Worm (Caenorhabditis elegans): ENCODE results near the gene lin-46.

lin-46 gene

ce11 chrV:12992891-12993290, 24.2 kb downstream of the lin-46 start, which contains the start of the genes F15B9.11 and dsl-7:
F15B9.11 (minus strand) TSS chrV:12992895.
dsl-7 (plus strand) TSS chrV:12993150.
- TF ChIP-seq D1046.2 (GFP tag; IDR thresholded peaks at IDR 0.05) (no peak), lin-1 (GFP tag; IDR thresholded peaks at IDR 0.05) (no peak), egl-27 (tag; optimal IDR thresholded peaks at IDR 0.05) (no peak), mep-1 (tag; optimal IDR thresholded peaks at IDR 0.05) (no peak), nhr-237 (tag; optimal IDR thresholded peaks at IDR 0.05) (no peak), daf-16 (GFP tag; optimal IDR thresholded peaks at IDR 0.05) (no peak), daf-16 (tag; optimal IDR thresholded peaks at IDR 0.05) (no peak), Y48G9A.11 (GFP tag; IDR thresholded peaks at IDR 0.05) (no peak), unc-39 (tag; optimal IDR thresholded peaks at IDR 0.05) (no peak), nhr-111 (GFP tag; optimal IDR thresholded peaks at IDR 0.05) (no peak), Y5F2A.4 (GFP tag; optimal IDR thresholded peaks at IDR 0.05) (no peak)

DNA sequence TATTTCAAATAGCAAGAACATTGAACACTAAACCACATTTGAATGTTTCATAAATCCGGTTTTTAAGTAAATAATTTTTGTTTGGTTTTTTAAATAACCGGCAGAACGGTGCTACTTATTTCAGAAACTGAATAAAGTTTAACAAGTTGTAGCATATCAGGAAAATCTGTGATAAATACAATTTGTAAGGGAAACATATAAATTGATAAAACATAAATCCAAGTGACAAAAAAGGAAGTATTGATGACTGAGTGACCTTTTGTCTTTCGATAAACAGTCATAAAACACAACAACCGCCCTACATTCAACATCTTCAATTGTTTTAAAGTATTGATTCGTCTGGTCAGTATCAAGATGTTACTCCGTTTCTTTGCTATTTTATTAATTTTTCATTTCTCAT, 26.6 kb downstream of the lin-46 start, which contains the start of gene far-5:
Gene far-5 (plus strand): TSS at position 301 of the 400 bp plus-strand sequence.
- TF ChIP-seq dmd-6 (GFP tag; IDR thresholded peaks at IDR 0.05), result no peak
- TF ChIP-seq ama-1 (optimal IDR thresholded peaks at IDR 0.05), result no peak
- peak; percentile 48 for TF ChIP-seq aha-1 (tag)
- TF ChIP-seq Y75B8A.6 (GFP tag; IDR thresholded peaks at IDR 0.05), result no peak
- TF ChIP-seq nhr-28 (tag; optimal IDR thresholded peaks at IDR 0.05), result peak; percentile 3
- no peak for TF ChIP-seq daf-8 (GFP tag; IDR thresholded peaks at IDR 0.05)

ce11 chrV:12997422-12997821, 28.8 kb downstream of the lin-46 start, which contains the start of gene far-3:
far-3 (minus strand) TSS chrV:12997522.
- TF ChIP-seq set-16 (GFP tag; IDR thresholded peaks at IDR 0.05), result no peak
- TF ChIP-seq spr-1 (tag; optimal IDR thresholded peaks at IDR 0.05), result no peak
- no peak for TF ChIP-seq lsy-2 (tag; optimal IDR thresholded peaks at IDR 0.05)
- no peak for TF ChIP-seq fkh-10 (GFP tag; optimal IDR thresholded peaks at IDR 0.05)
- no peak for TF ChIP-seq ceh-32 (tag; optimal IDR thresholded peaks at IDR 0.05; ENCODE audit: poor library complexity)

DNA sequence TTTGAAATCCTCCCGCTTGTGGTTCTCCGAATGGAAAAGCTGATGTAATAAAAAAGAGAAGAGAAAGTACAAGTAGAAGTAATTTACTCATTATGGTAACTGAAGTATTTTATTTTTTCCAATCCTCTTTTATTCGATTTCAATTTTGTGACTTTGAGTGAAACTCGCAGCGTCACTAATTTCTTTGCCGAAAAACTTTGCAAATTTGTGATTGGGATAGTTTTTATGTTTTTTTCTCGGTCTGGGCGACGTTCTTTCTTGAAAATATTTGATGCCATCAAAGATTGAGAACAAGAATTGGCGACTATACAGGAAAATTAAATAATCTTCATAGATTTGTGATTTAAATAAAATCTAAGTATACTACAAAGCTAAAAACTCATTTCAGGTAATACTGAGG, 30.9 kb downstream of the lin-46 start, which contains the start of gene far-4:
Gene far-4 (minus strand): TSS at position 101 of the 400 bp plus-strand sequence.
- TF ChIP-seq lin-1 (GFP tag; IDR thresholded peaks at IDR 0.05), result no peak
- TF ChIP-seq mdl-1 (tag; optimal IDR thresholded peaks at IDR 0.05), result no peak

DNA sequence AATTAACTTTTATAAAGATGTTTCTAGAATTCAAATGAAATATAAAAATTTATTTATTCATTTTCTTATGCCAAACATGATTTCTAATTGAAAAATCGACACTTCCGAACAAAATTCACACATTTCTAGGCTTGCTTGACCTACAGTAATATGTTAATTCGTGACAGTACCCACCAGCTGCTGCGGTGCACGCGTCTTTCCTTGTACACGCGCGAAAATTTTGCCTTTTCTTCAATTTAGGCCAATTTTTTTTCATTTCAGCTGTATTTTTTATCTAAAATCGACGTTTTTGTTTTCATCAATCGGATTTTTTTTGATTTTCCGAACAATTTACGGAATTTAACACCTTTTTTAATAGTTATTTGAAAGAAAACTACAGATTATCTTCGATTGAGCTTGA, 31.4 kb downstream of the lin-46 start:
- TF ChIP-seq lin-13 (GFP tag; optimal IDR thresholded peaks at IDR 0.05) (no peak), Y75B8A.6 (GFP tag; IDR thresholded peaks at IDR 0.05) (no peak), snpc-1.2 (GFP tag; IDR thresholded peaks at IDR 0.05) (no peak), Y48G9A.11 (GFP tag; IDR thresholded peaks at IDR 0.05) (peak; percentile 70), saeg-2 (GFP tag; IDR thresholded peaks at IDR 0.05) (no peak), unc-130 (GFP tag; optimal IDR thresholded peaks at IDR 0.05) (peak; percentile 73), D1046.2 (GFP tag; IDR thresholded peaks at IDR 0.05) (no peak), nhr-41 (GFP tag; IDR thresholded peaks at IDR 0.05) (no peak), lin-38 (GFP tag; IDR thresholded peaks at IDR 0.05) (no peak; the same call in 1 of the 2 replicates), F49E8.2 (tag; optimal IDR thresholded peaks at IDR 0.05; ENCODE audit: borderline replicate concordance) (peak; percentile 38)

DNA sequence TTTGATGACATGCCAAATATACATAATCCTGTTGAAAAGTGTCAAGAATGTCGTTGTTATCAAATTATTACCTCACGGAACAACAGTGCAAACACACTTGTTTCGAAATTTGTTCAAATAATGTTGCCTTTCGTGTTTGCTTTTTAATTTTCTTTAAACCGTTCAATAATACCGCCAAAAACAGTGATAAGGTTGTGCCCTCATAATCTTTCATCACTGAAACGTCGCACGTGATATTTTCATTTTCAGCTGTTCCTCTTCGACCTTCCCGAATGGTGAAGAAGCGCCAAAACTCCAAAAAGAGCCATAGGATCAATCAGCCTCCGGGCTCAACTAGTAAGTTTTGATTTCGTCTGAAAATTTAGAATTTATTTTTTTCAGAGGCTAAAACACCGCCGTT, 33.4 kb downstream of the lin-46 start, which contains the start of gene inft-2:
Gene inft-2 (plus strand): TSS at position 248 of the 400 bp plus-strand sequence.
- TF ChIP-seq dve-1 (tag; optimal IDR thresholded peaks at IDR 0.05; ENCODE audit: insufficient read depth) (peak; percentile 60), vab-7 (GFP tag; IDR thresholded peaks at IDR 0.05) (no peak), pqm-1 (tag; optimal IDR thresholded peaks at IDR 0.05) (peak; percentile 19), daf-16 (GFP tag; optimal IDR thresholded peaks at IDR 0.05) (no peak), daf-16 (tag; optimal IDR thresholded peaks at IDR 0.05) (peak; percentile 69), unc-130 (GFP tag; optimal IDR thresholded peaks at IDR 0.05) (no peak), nhr-102 (tag; optimal IDR thresholded peaks at IDR 0.05) (no peak), hlh-11 (tag; optimal IDR thresholded peaks at IDR 0.05) (peak; percentile 33), snpc-1.2 (GFP tag; IDR thresholded peaks at IDR 0.05) (no peak), T20F7.1 (GFP tag; optimal IDR thresholded peaks at IDR 0.05) (no peak), nhr-77 (tag; optimal IDR thresholded peaks at IDR 0.05) (peak; percentile 21), nhr-28 (tag; optimal IDR thresholded peaks at IDR 0.05) (peak; percentile 35), dmd-6 (GFP tag; IDR thresholded peaks at IDR 0.05) (peak; percentile 46), nhr-41 (GFP tag; IDR thresholded peaks at IDR 0.05) (no peak), egl-27 (tag; optimal IDR thresholded peaks at IDR 0.05) (no peak), lin-1 (GFP tag; IDR thresholded peaks at IDR 0.05) (0 out of 2 replicates have a peak, but pooled peaks have one; percentile 10), T26A8.4 (GFP tag; IDR thresholded peaks at IDR 0.05) (no peak), saeg-2 (GFP tag; IDR thresholded peaks at IDR 0.05) (0 out of 2 replicates have a peak, but pooled peaks have one; percentile 30)
